Worm (Caenorhabditis elegans) whole organism, young adult: ENCODE results near the gene C25D7.9.

ENCODE experiments used
- B0336.3 ChIP-seq: fragments of 200-800 bp; sonication (Bioruptor generic); IDR thresholded peaks from 2 replicates; pipeline ENCODE4 v1.3.6; 2022; ENCODE audit warnings: missing genetic modification characterization, missing compliant biosample characterization
- F10E7.11 ChIP-seq: sonication (generic microtip); optimal IDR thresholded peaks from 2 replicates; lab custom pipeline; 2017; ENCODE audit warnings: mild to moderate bottlenecking, missing genetic modification characterization, moderate library complexity, missing compliant biosample characterization
- F22D6.2 ChIP-seq: sonication (generic microtip); optimal IDR thresholded peaks from 2 replicates; lab custom pipeline; 2016; ENCODE audit warnings: mild to moderate bottlenecking, missing genetic modification characterization, missing compliant biosample characterization
- F33H1.4 ChIP-seq: fragments of 200-800 bp; sonication (Bioruptor generic); IDR thresholded peaks from 2 replicates; pipeline ENCODE4 v1.3.6; 2022; ENCODE audit warnings: missing genetic modification reagents, missing genetic modification characterization, missing compliant biosample characterization
- F57C9.4 ChIP-seq: sonication (generic microtip); optimal IDR thresholded peaks from 2 replicates; lab custom pipeline; 2017; ENCODE audit warnings: mild to moderate bottlenecking, missing genetic modification characterization, missing compliant biosample characterization
- K12H6.12 ChIP-seq: fragments of 200-800 bp; sonication (Bioruptor generic); optimal IDR thresholded peaks from 2 replicates; lab custom pipeline; 2018; ENCODE audit warnings: mild to moderate bottlenecking, missing genetic modification characterization, missing compliant biosample characterization
- T07F8.4 ChIP-seq: sonication (generic microtip); optimal IDR thresholded peaks from 2 replicates; lab custom pipeline; 2016; ENCODE audit warnings: mild to moderate bottlenecking, missing genetic modification characterization, moderate library complexity, missing compliant biosample characterization
- Y53G8AR.9 ChIP-seq: fragments of 200-800 bp; sonication (Bioruptor generic); conservative IDR thresholded peaks from 2 replicates; pipeline ENCODE4 v1.3.6; 2022; ENCODE audit warnings: missing genetic modification reagents, missing genetic modification characterization, missing compliant biosample characterization
- Y56A3A.18 ChIP-seq: fragments of 200-800 bp; sonication (Bioruptor generic); IDR thresholded peaks from 2 replicates; pipeline ENCODE4 v1.3.6; 2022; ENCODE audit warnings: missing genetic modification reagents, missing genetic modification characterization, missing compliant biosample characterization
- Y95B8A.8 ChIP-seq: fragments of 200-800 bp; sonication (Bioruptor generic); IDR thresholded peaks from 2 replicates; pipeline ENCODE4 v1.3.6; 2022; ENCODE audit warnings: missing genetic modification reagents, missing genetic modification characterization, missing compliant biosample characterization
- akir-1 ChIP-seq: fragments of 200-800 bp; sonication (Bioruptor generic); optimal IDR thresholded peaks from 2 replicates; lab custom pipeline; 2018; ENCODE audit warnings: mild to moderate bottlenecking, missing genetic modification characterization, moderate library complexity, missing compliant biosample characterization
- ama-1 ChIP-seq, 3 experiments: fragments of 150-350 bp in 1 of 3; sonication (generic microtip) in 2 of 3; optimal IDR thresholded peaks; 2 replicates each; lab custom pipeline; 2014 to 2018; ENCODE audit warnings: missing biosample characterization in 2 of 3, missing genetic modification characterization in 2 of 3, missing genetic modification reagents in 2 of 3
- aptf-3 ChIP-seq: fragments of 200-800 bp; sonication (Bioruptor generic); IDR thresholded peaks from 2 replicates; pipeline ENCODE4 v1.3.6; 2022; ENCODE audit warnings: missing genetic modification characterization, missing compliant biosample characterization
- attf-3 ChIP-seq: fragments of 200-800 bp; sonication (Bioruptor generic); conservative IDR thresholded peaks from 2 replicates; pipeline ENCODE4 v1.3.6; 2022; ENCODE audit warnings: missing genetic modification reagents, missing genetic modification characterization, missing compliant biosample characterization
- attf-5 ChIP-seq: fragments of 200-800 bp; sonication (Bioruptor generic); optimal IDR thresholded peaks from 2 replicates; lab custom pipeline; 2018; ENCODE audit warnings: mild to moderate bottlenecking, missing genetic modification characterization, missing compliant biosample characterization
- bed-1 ChIP-seq: fragments of 200-800 bp; sonication (Bioruptor generic); IDR thresholded peaks from 2 replicates; pipeline ENCODE4 v1.3.6; 2022; ENCODE audit warnings: missing genetic modification reagents, missing genetic modification characterization, missing compliant biosample characterization
- ccch-3 ChIP-seq: fragments of 200-800 bp; sonication (Bioruptor generic); optimal IDR thresholded peaks from 2 replicates; lab custom pipeline; 2018; ENCODE audit warnings: mild to moderate bottlenecking, missing genetic modification characterization, missing compliant biosample characterization
- die-1 ChIP-seq: sonication (generic microtip); optimal IDR thresholded peaks from 2 replicates; lab custom pipeline; 2016; ENCODE audit warnings: missing genotype, mild to moderate bottlenecking, missing genetic modification characterization, missing compliant biosample characterization
- dox-1 ChIP-seq: fragments of 200-800 bp; sonication (Bioruptor generic); IDR thresholded peaks from 2 replicates; pipeline ENCODE4 v1.3.6; 2022; ENCODE audit warnings: missing genetic modification reagents, missing genetic modification characterization, missing compliant biosample characterization
- dpff-1 ChIP-seq: sonication (generic microtip); optimal IDR thresholded peaks from 2 replicates; lab custom pipeline; 2017; ENCODE audit warnings: mild to moderate bottlenecking, missing genetic modification characterization, missing compliant biosample characterization
- dpl-1 ChIP-seq: fragments of 150-350 bp; optimal IDR thresholded peaks from 2 replicates; lab custom pipeline; 2014; ENCODE audit warnings: missing biosample characterization, missing genetic modification reagents, missing genetic modification characterization
- egrh-3 ChIP-seq: fragments of 200-800 bp; sonication (Bioruptor generic); IDR thresholded peaks from 2 replicates; pipeline ENCODE4 v1.3.6; 2022; ENCODE audit warnings: missing genetic modification reagents, missing genetic modification characterization, missing compliant biosample characterization
- hlh-12 ChIP-seq: sonication (generic microtip); optimal IDR thresholded peaks from 2 replicates; lab custom pipeline; 2016; ENCODE audit warnings: missing genetic modification characterization, missing compliant biosample characterization
- hmg-1.2 ChIP-seq: fragments of 200-800 bp; sonication (Bioruptor generic); IDR thresholded peaks from 2 replicates; pipeline ENCODE4 v1.3.6; 2022; ENCODE audit warnings: missing genetic modification reagents, missing genetic modification characterization, missing compliant biosample characterization
- hsf-1 ChIP-seq: fragments of 200-800 bp; sonication (Bioruptor generic); IDR thresholded peaks from 2 replicates; pipeline ENCODE4 v1.3.6; 2022; ENCODE audit warnings: missing genetic modification reagents, missing genetic modification characterization, missing compliant biosample characterization
- let-607 ChIP-seq, 2 experiments: fragments of 200-800 bp in 1 of 2; sonication (Bioruptor generic) in 1 of 2; sonication (generic microtip) in 1 of 2; optimal IDR thresholded peaks; 2 replicates each; lab custom pipeline; 2016 to 2018; ENCODE audit warnings: mild to moderate bottlenecking in 2 of 2, missing compliant biosample characterization in 2 of 2, missing genetic modification characterization in 2 of 2, moderate library complexity in 2 of 2, missing genotype in 1 of 2
- lsl-1 ChIP-seq: fragments of 200-800 bp; sonication (Bioruptor generic); optimal IDR thresholded peaks from 2 replicates; lab custom pipeline; 2018; ENCODE audit warnings: mild to moderate bottlenecking, missing genetic modification characterization, moderate library complexity, missing compliant biosample characterization
- lsy-27 ChIP-seq: sonication (generic microtip); optimal IDR thresholded peaks from 2 replicates; lab custom pipeline; 2017; ENCODE audit warnings: missing genetic modification characterization, mild to moderate bottlenecking, missing compliant biosample characterization, antibody characterized with exemption, missing genotype, borderline replicate concordance; ENCODE audit not compliant: insufficient read depth
- madf-6 ChIP-seq: fragments of 200-800 bp; sonication (Bioruptor generic); IDR thresholded peaks from 2 replicates; pipeline ENCODE4 v1.3.6; 2022; ENCODE audit warnings: missing genetic modification reagents, missing genetic modification characterization, missing compliant biosample characterization
- madf-8 ChIP-seq: fragments of 200-800 bp; sonication (Bioruptor generic); conservative IDR thresholded peaks from 2 replicates; pipeline ENCODE4 v1.3.6; 2022; ENCODE audit warnings: missing genetic modification reagents, missing genetic modification characterization, missing compliant biosample characterization
- mes-4 ChIP-seq: sonication (generic microtip); optimal IDR thresholded peaks from 2 replicates; lab custom pipeline; 2016; ENCODE audit warnings: missing genotype, missing genetic modification characterization, missing compliant biosample characterization
- nfyb-1 ChIP-seq: fragments of 200-800 bp; sonication (Bioruptor generic); IDR thresholded peaks from 2 replicates; pipeline ENCODE4 v1.3.6; 2022; ENCODE audit warnings: missing genetic modification reagents, missing genetic modification characterization, missing compliant biosample characterization
- nhr-120 ChIP-seq: fragments of 200-800 bp; sonication (Bioruptor generic); IDR thresholded peaks from 2 replicates; pipeline ENCODE4 v1.3.6; 2022; ENCODE audit warnings: missing genetic modification characterization, missing compliant biosample characterization
- nhr-80 ChIP-seq: sonication (generic microtip); optimal IDR thresholded peaks from 2 replicates; lab custom pipeline; 2016; ENCODE audit warnings: missing genetic modification characterization, missing compliant biosample characterization
- snpc-1.3 ChIP-seq: sonication (generic microtip); optimal IDR thresholded peaks from 2 replicates; lab custom pipeline; 2017; ENCODE audit warnings: missing genetic modification characterization, mild to moderate bottlenecking, missing compliant biosample characterization, antibody characterized with exemption, moderate library complexity, missing genotype, missing genetic modification reagents; ENCODE audit not compliant: insufficient read depth
- snpc-4 ChIP-seq, 5 experiments: fragments of 150-350 bp in 1 of 5; sonication (generic microtip) in 4 of 5; optimal IDR thresholded peaks; 2 replicates each; lab custom pipeline; 2014 to 2018; ENCODE audit warnings: missing genetic modification characterization in 5 of 5, missing biosample characterization in 3 of 5, antibody characterized with exemption in 2 of 5, mild to moderate bottlenecking in 2 of 5, missing compliant biosample characterization in 2 of 5, missing genotype in 2 of 5, moderate library complexity in 2 of 5, missing genetic modification reagents in 1 of 5
- somi-1 ChIP-seq: fragments of 200-800 bp; sonication (Bioruptor generic); optimal IDR thresholded peaks from 2 replicates; lab custom pipeline; 2018; ENCODE audit warnings: mild to moderate bottlenecking, missing genetic modification characterization, missing compliant biosample characterization
- tbp1 ChIP-seq: fragments of 200-800 bp; sonication (Bioruptor generic); optimal IDR thresholded peaks from 2 replicates; lab custom pipeline; 2018; ENCODE audit warnings: mild to moderate bottlenecking, missing genetic modification characterization, missing compliant biosample characterization
- tlf-1 ChIP-seq: fragments of 200-800 bp; sonication (Bioruptor generic); optimal IDR thresholded peaks from 2 replicates; lab custom pipeline; 2018; ENCODE audit warnings: mild to moderate bottlenecking, missing genetic modification characterization, missing compliant biosample characterization
- unc-130 ChIP-seq: sonication (generic microtip); optimal IDR thresholded peaks from 2 replicates; lab custom pipeline; 2016; ENCODE audit warnings: missing genetic modification reagents, missing genetic modification characterization, missing compliant biosample characterization
- unc-62 ChIP-seq: fragments of 150-350 bp; optimal IDR thresholded peaks from 2 replicates; lab custom pipeline; 2014; ENCODE audit warnings: missing biosample characterization, missing genetic modification reagents, missing genetic modification characterization
- zfh-2 ChIP-seq: fragments of 200-800 bp; sonication (Bioruptor generic); conservative IDR thresholded peaks from 2 replicates; pipeline ENCODE4 v1.3.6; 2022; ENCODE audit warnings: missing genetic modification reagents, missing genetic modification characterization, missing compliant biosample characterization
- ztf-18 ChIP-seq: sonication (generic microtip); optimal IDR thresholded peaks from 2 replicates; lab custom pipeline; 2016; ENCODE audit warnings: missing genotype, mild to moderate bottlenecking, missing genetic modification characterization, missing compliant biosample characterization
- ztf-28 ChIP-seq: fragments of 200-800 bp; sonication (Bioruptor generic); IDR thresholded peaks from 2 replicates; pipeline ENCODE4 v1.3.6; 2022; ENCODE audit warnings: missing genetic modification reagents, missing genetic modification characterization, missing compliant biosample characterization

The C25D7.9 gene

ce11 chrV:15059534-15059933, 5.4 kb upstream of the C25D7.9 start, which contains the start of the genes mcm-3 and C25D7.15 (continued):
- TF ChIP-seq lsl-1 (GFP tag; lab: Kevin White, UChicago) (peak; percentile 78), hmg-1.2 (GFP tag; lab: Robert Waterston, UW) (peak; percentile 46; the same call in 1 of the 2 replicates), aptf-3 (no peak), tbp1 (GFP tag; lab: Kevin White, UChicago) (peak; percentile 55), let-607 (tag; optimal IDR thresholded peaks at IDR 0.05; lab: Kevin White, UChicago) (no peak), dox-1 (GFP tag; lab: Robert Waterston, UW) (peak; percentile 69; the same call in 1 of the 2 replicates), Y95B8A.8 (GFP tag; lab: Robert Waterston, UW) (peak; percentile 61; the same call in 1 of the 2 replicates), F10E7.11 (tag; lab: Kevin White, UChicago) (no peak), nfyb-1 (GFP tag; lab: Robert Waterston, UW) (no peak), unc-62 (GFP tag; lab: Kevin White, UChicago) (no peak), K12H6.12 (tag; lab: Kevin White, UChicago) (no peak), hsf-1 (GFP tag; lab: Robert Waterston, UW) (peak; percentile 87), snpc-4 (GFP tag; optimal IDR thresholded peaks at IDR 0.05; lab: Kevin White, UChicago) (no peak), snpc-4 (tag; optimal IDR thresholded peaks at IDR 0.05; lab: Kevin White, UChicago) (peak in 1 of 4 experiments; percentile 42), tlf-1 (GFP tag; lab: Kevin White, UChicago) (peak; percentile 68), ztf-18 (tag; lab: Kevin White, UChicago) (peak; percentile 7), somi-1 (GFP tag; lab: Kevin White, UChicago) (no peak), dpl-1 (GFP tag; lab: Kevin White, UChicago) (peak; percentile 89), akir-1 (no peak), egrh-3 (no peak), attf-3 (GFP tag; lab: Robert Waterston, UW) (0 out of 2 replicates have a peak, but pooled peaks have one; percentile 42), B0336.3 (GFP tag; lab: Robert Waterston, UW) (peak; percentile 50; the same call in 1 of the 2 replicates)

ce11 chrV:15060595-15060994, 4.3 kb upstream of the C25D7.9 start:
- no peak for TF ChIP-seq F57C9.4 (tag; lab: Kevin White, UChicago)
- no peak for TF ChIP-seq lsy-27 (tag; lab: Kevin White, UChicago)
- TF ChIP-seq madf-6 (GFP tag; lab: Robert Waterston, UW): no peak; the same call in 1 of the 2 replicates
- no peak for TF ChIP-seq T07F8.4 (tag; lab: Kevin White, UChicago)
- no peak for TF ChIP-seq Y53G8AR.9 (GFP tag; lab: Robert Waterston, UW)
- TF ChIP-seq unc-130 (GFP tag; lab: Kevin White, UChicago): no peak
- peak; percentile 77 for TF ChIP-seq lsl-1 (GFP tag; lab: Kevin White, UChicago)
- no peak for TF ChIP-seq hlh-12 (tag; lab: Kevin White, UChicago)
- no peak for TF ChIP-seq mes-4 (tag; lab: Kevin White, UChicago)
- TF ChIP-seq let-607 (tag; optimal IDR thresholded peaks at IDR 0.05; lab: Kevin White, UChicago): no peak
- no peak for TF ChIP-seq F22D6.2 (tag; lab: Kevin White, UChicago)
- peak; percentile 55; the same call in 1 of the 2 replicates for TF ChIP-seq F33H1.4 (GFP tag; lab: Robert Waterston, UW)
- TF ChIP-seq die-1 (tag; lab: Kevin White, UChicago): no peak
- no peak for TF ChIP-seq somi-1 (GFP tag; lab: Kevin White, UChicago)
- TF ChIP-seq bed-1: no peak
- no peak for TF ChIP-seq ztf-28 (GFP tag; lab: Robert Waterston, UW)

ce11 chrV:15063987-15064386, 948 bp upstream of the C25D7.9 start, which contains the start of gene rap-2:
Gene rap-2 (minus strand): TSS chrV:15064087.
- TF ChIP-seq F10E7.11 (tag; lab: Kevin White, UChicago) (no peak), dox-1 (GFP tag; lab: Robert Waterston, UW) (no peak), somi-1 (GFP tag; lab: Kevin White, UChicago) (no peak), ccch-3 (no peak), Y56A3A.18 (GFP tag; lab: Robert Waterston, UW) (no peak), nhr-80 (tag; lab: Kevin White, UChicago) (no peak), madf-8 (GFP tag; lab: Robert Waterston, UW) (no peak), zfh-2 (no peak), hsf-1 (GFP tag; lab: Robert Waterston, UW) (no peak), attf-5 (GFP tag; lab: Kevin White, UChicago) (no peak), hmg-1.2 (GFP tag; lab: Robert Waterston, UW) (no peak), nhr-120 (GFP tag; lab: Robert Waterston, UW) (no peak), Y53G8AR.9 (GFP tag; lab: Robert Waterston, UW) (no peak), dpff-1 (tag; lab: Kevin White, UChicago) (no peak), snpc-1.3 (no peak), ama-1 (optimal IDR thresholded peaks at IDR 0.05; lab: Kevin White, UChicago) (no peak), ama-1 (GFP tag; optimal IDR thresholded peaks at IDR 0.05; lab: Kevin White, UChicago) (no peak)
